Worm (Caenorhabditis elegans) whole organism, L3 larva: ENCODE data around the gene git-1.

Experiments used
- R02D3.7 ChIP-seq: fragments of 150-350 bp; optimal IDR thresholded peaks from 2 replicates; lab custom pipeline; 2014; ENCODE audit warnings: missing biosample characterization, missing genetic modification characterization
- ZK546.5 ChIP-seq: sonication (generic microtip); optimal IDR thresholded peaks from 2 replicates; lab custom pipeline; 2017; ENCODE audit warnings: missing biosample characterization, missing genetic modification characterization
- aly-2 ChIP-seq: fragments of 150-350 bp; optimal IDR thresholded peaks from 2 replicates; lab custom pipeline; 2014; ENCODE audit warnings: missing biosample characterization, missing genetic modification characterization
- ama-1 ChIP-seq: fragments of 150-350 bp; optimal IDR thresholded peaks from 2 replicates; lab custom pipeline; 2018
- ceh-16 ChIP-seq: sonication (generic microtip); optimal IDR thresholded peaks from 2 replicates; lab custom pipeline; 2017; ENCODE audit warnings: missing biosample characterization, missing genetic modification characterization
- ceh-28 ChIP-seq: fragments of 150-350 bp; optimal IDR thresholded peaks from 2 replicates; lab custom pipeline; 2014; ENCODE audit warnings: missing biosample characterization, missing genetic modification reagents, missing genetic modification characterization
- ceh-82 ChIP-seq: fragments of 150-350 bp; optimal IDR thresholded peaks from 2 replicates; lab custom pipeline; 2014; ENCODE audit warnings: missing biosample characterization, missing genetic modification characterization
- ceh-9 ChIP-seq: sonication (generic microtip); optimal IDR thresholded peaks from 2 replicates; lab custom pipeline; 2018; ENCODE audit warnings: missing biosample characterization, missing genetic modification characterization
- daf-12 ChIP-seq: fragments of 150-350 bp; optimal IDR thresholded peaks from 2 replicates; lab custom pipeline; 2014; ENCODE audit warnings: missing biosample characterization, missing genetic modification reagents, missing genetic modification characterization
- egl-27 ChIP-seq: sonication (generic microtip); optimal IDR thresholded peaks from 4 replicates; lab custom pipeline; 2017; ENCODE audit warnings: missing biosample characterization, missing genetic modification reagents, missing genetic modification characterization
- egl-5 ChIP-seq: fragments of 150-350 bp; optimal IDR thresholded peaks from 2 replicates; lab custom pipeline; 2017; ENCODE audit warnings: missing biosample characterization, missing genetic modification reagents, missing genetic modification characterization, inconsistent platforms
- elt-1 ChIP-seq: fragments of 150-350 bp; optimal IDR thresholded peaks from 2 replicates; lab custom pipeline; 2014; ENCODE audit warnings: missing biosample characterization, missing genetic modification characterization
- elt-2 ChIP-seq: sonication (generic microtip); optimal IDR thresholded peaks from 2 replicates; lab custom pipeline; 2016; ENCODE audit warnings: missing genetic modification reagents, mild to moderate bottlenecking, missing genetic modification characterization, missing compliant biosample characterization
- elt-3 ChIP-seq, 3 experiments: fragments of 150-350 bp in 1 of 3; sonication (generic microtip) in 2 of 3; optimal IDR thresholded peaks; 2 replicates in 2 of 3; 4 replicates in 1 of 3; lab custom pipeline; 2014 to 2017; ENCODE audit warnings: missing biosample characterization in 3 of 3, missing genetic modification characterization in 3 of 3
- eor-1 ChIP-seq, 2 experiments: fragments of 150-350 bp; optimal IDR thresholded peaks; 2 replicates each; lab custom pipeline; 2014 to 2018; ENCODE audit warnings: missing biosample characterization in 2 of 2, missing genetic modification characterization in 2 of 2
- fkh-10 ChIP-seq: sonication (generic microtip); optimal IDR thresholded peaks from 2 replicates; lab custom pipeline; 2017; ENCODE audit warnings: missing biosample characterization, missing genetic modification reagents, missing genetic modification characterization
- fkh-2 ChIP-seq: fragments of 150-350 bp; optimal IDR thresholded peaks from 2 replicates; lab custom pipeline; 2014; ENCODE audit warnings: missing biosample characterization, missing genetic modification reagents, missing genetic modification characterization
- fos-1 ChIP-seq: fragments of 150-350 bp; optimal IDR thresholded peaks from 2 replicates; lab custom pipeline; 2014; ENCODE audit warnings: missing biosample characterization, missing genetic modification characterization
- hmg-11 ChIP-seq: sonication (generic microtip); optimal IDR thresholded peaks from 2 replicates; lab custom pipeline; 2016; ENCODE audit warnings: missing genetic modification characterization, missing compliant biosample characterization
- jun-1 ChIP-seq: fragments of 150-350 bp; optimal IDR thresholded peaks from 2 replicates; lab custom pipeline; 2014; ENCODE audit warnings: missing biosample characterization, missing genetic modification reagents, missing genetic modification characterization
- lin-15B ChIP-seq: fragments of 150-350 bp; optimal IDR thresholded peaks from 2 replicates; lab custom pipeline; 2014; ENCODE audit warnings: missing biosample characterization, missing genetic modification characterization
- lin-39 ChIP-seq: fragments of 150-350 bp; optimal IDR thresholded peaks from 2 replicates; lab custom pipeline; 2018; ENCODE audit warnings: missing biosample characterization, missing genetic modification reagents, missing genetic modification characterization
- lsy-12 ChIP-seq: sonication (generic microtip); optimal IDR thresholded peaks from 2 replicates; lab custom pipeline; 2016; ENCODE audit warnings: mild to moderate bottlenecking, missing genetic modification characterization, missing compliant biosample characterization
- mdl-1 ChIP-seq: fragments of 150-350 bp; optimal IDR thresholded peaks from 2 replicates; lab custom pipeline; 2014; ENCODE audit warnings: missing biosample characterization, missing genetic modification characterization
- mml-1 ChIP-seq: fragments of 150-350 bp; sonication (generic microtip); optimal IDR thresholded peaks from 3 replicates; lab custom pipeline; 2014; ENCODE audit warnings: missing biosample characterization, missing genetic modification characterization
- nfya-1 ChIP-seq: sonication (generic microtip); optimal IDR thresholded peaks from 2 replicates; lab custom pipeline; 2017; ENCODE audit warnings: missing genetic modification characterization, mild to moderate bottlenecking, missing compliant biosample characterization, antibody characterized with exemption, moderate library complexity; ENCODE audit not compliant: insufficient read depth
- nhr-11 ChIP-seq: fragments of 150-350 bp; optimal IDR thresholded peaks from 2 replicates; lab custom pipeline; 2014; ENCODE audit warnings: missing biosample characterization, missing genetic modification characterization
- nhr-12 ChIP-seq: fragments of 150-350 bp; optimal IDR thresholded peaks from 2 replicates; lab custom pipeline; 2014; ENCODE audit warnings: missing biosample characterization, missing genetic modification characterization
- nhr-23 ChIP-seq: fragments of 150-350 bp; optimal IDR thresholded peaks from 2 replicates; lab custom pipeline; 2014; ENCODE audit warnings: missing biosample characterization, missing genetic modification reagents, missing genetic modification characterization
- nhr-237 ChIP-seq: fragments of 150-350 bp; optimal IDR thresholded peaks from 2 replicates; lab custom pipeline; 2014; ENCODE audit warnings: missing biosample characterization, missing genetic modification characterization
- nhr-25 ChIP-seq: sonication (generic microtip); optimal IDR thresholded peaks from 2 replicates; lab custom pipeline; 2017; ENCODE audit warnings: missing biosample characterization, missing genetic modification characterization
- nhr-28 ChIP-seq: fragments of 150-350 bp; optimal IDR thresholded peaks from 2 replicates; lab custom pipeline; 2014; ENCODE audit warnings: missing biosample characterization, missing genetic modification characterization
- nhr-43 ChIP-seq: sonication (generic microtip); optimal IDR thresholded peaks from 2 replicates; lab custom pipeline; 2016; ENCODE audit warnings: mild to moderate bottlenecking, missing genetic modification characterization, missing compliant biosample characterization; ENCODE audit not compliant: poor library complexity, severe bottlenecking
- nhr-67 ChIP-seq: fragments of 150-350 bp; optimal IDR thresholded peaks from 2 replicates; lab custom pipeline; 2014; ENCODE audit warnings: missing biosample characterization, missing genetic modification characterization
- nhr-76 ChIP-seq: fragments of 150-350 bp; sonication (generic microtip); optimal IDR thresholded peaks from 5 replicates; lab custom pipeline; 2014; ENCODE audit warnings: missing biosample characterization, missing genetic modification characterization
- nhr-77 ChIP-seq: fragments of 150-350 bp; optimal IDR thresholded peaks from 2 replicates; lab custom pipeline; 2014; ENCODE audit warnings: missing biosample characterization, missing genetic modification characterization
- pha-4 ChIP-seq: fragments of 150-350 bp; optimal IDR thresholded peaks from 2 replicates; lab custom pipeline; 2014; ENCODE audit warnings: missing biosample characterization, missing genetic modification reagents, missing genetic modification characterization
- pqm-1 ChIP-seq: fragments of 150-350 bp; optimal IDR thresholded peaks from 2 replicates; lab custom pipeline; 2017; ENCODE audit warnings: missing biosample characterization, missing genetic modification characterization, inconsistent platforms
- sea-2 ChIP-seq: fragments of 150-350 bp; sonication (generic microtip); optimal IDR thresholded peaks from 4 replicates; lab custom pipeline; 2014; ENCODE audit warnings: missing biosample characterization, missing genetic modification reagents, missing genetic modification characterization
- skn-1 ChIP-seq: fragments of 150-350 bp; optimal IDR thresholded peaks from 2 replicates; lab custom pipeline; 2014; ENCODE audit warnings: missing biosample characterization, missing genetic modification characterization
- snpc-4 ChIP-seq: fragments of 150-350 bp; optimal IDR thresholded peaks from 2 replicates; lab custom pipeline; 2014; ENCODE audit warnings: missing biosample characterization, missing genetic modification characterization
- tbx-2 ChIP-seq: sonication (generic microtip); optimal IDR thresholded peaks from 2 replicates; lab custom pipeline; 2016; ENCODE audit warnings: mild to moderate bottlenecking, missing genetic modification characterization, missing compliant biosample characterization
- unc-39 ChIP-seq: sonication (generic microtip); optimal IDR thresholded peaks from 4 replicates; lab custom pipeline; 2017; ENCODE audit warnings: missing biosample characterization, missing genetic modification characterization
- unc-62 ChIP-seq: fragments of 150-350 bp; sonication (generic microtip); optimal IDR thresholded peaks from 4 replicates; lab custom pipeline; 2014; ENCODE audit warnings: missing biosample characterization, missing genetic modification reagents, missing genetic modification characterization
- zag-1 ChIP-seq: fragments of 150-350 bp; optimal IDR thresholded peaks from 2 replicates; lab custom pipeline; 2014; ENCODE audit warnings: missing biosample characterization, missing genetic modification characterization
- ztf-11 ChIP-seq: fragments of 150-350 bp; optimal IDR thresholded peaks from 2 replicates; lab custom pipeline; 2014; ENCODE audit warnings: missing biosample characterization, missing genetic modification characterization
- ztf-4 ChIP-seq: fragments of 150-350 bp; optimal IDR thresholded peaks from 2 replicates; lab custom pipeline; 2014; ENCODE audit warnings: missing biosample characterization, missing genetic modification characterization

Gene git-1

ce11 chrX:10569185-10569584, 44.5 kb downstream of the git-1 start, which contains the start of gene bet-2:
Gene bet-2, plus strand, starts transcription at chrX:10569273.
- TF ChIP-seq jun-1 (tag; lab: Kevin White, UChicago), result no peak
- TF ChIP-seq elt-1, result no peak
- no peak for TF ChIP-seq daf-12
- no peak for TF ChIP-seq zag-1 (tag; lab: Kevin White, UChicago)
- TF ChIP-seq lsy-12 (tag; lab: Kevin White, UChicago), result no peak
- TF ChIP-seq unc-39 (tag; lab: Kevin White, UChicago), result no peak
- TF ChIP-seq pha-4, result no peak
- TF ChIP-seq nhr-11 (tag; lab: Kevin White, UChicago), result no peak
- no peak for TF ChIP-seq mml-1 (tag; lab: Kevin White, UChicago)
- no peak for TF ChIP-seq ZK546.5 (tag; lab: Kevin White, UChicago)
- TF ChIP-seq sea-2 (GFP tag; lab: Kevin White, UChicago), result no peak
- TF ChIP-seq nhr-77, result no peak
- no peak for TF ChIP-seq ama-1 (lab: Kevin White, UChicago)

ce11 chrX:10576410-10576809, 51.7 kb downstream of the git-1 start:
- peak; percentile 52 for TF ChIP-seq skn-1 (tag; lab: Kevin White, UChicago)
- no peak for TF ChIP-seq ceh-16 (tag; lab: Kevin White, UChicago)
- TF ChIP-seq elt-3 (tag; optimal IDR thresholded peaks at IDR 0.05; lab: Kevin White, UChicago), result peak in 1 of 3 experiments; percentile 73
- no peak for TF ChIP-seq ceh-28 (tag; lab: Kevin White, UChicago)
- peak; percentile 41 for TF ChIP-seq R02D3.7 (tag; lab: Kevin White, UChicago)
- no peak for TF ChIP-seq egl-5 (tag; lab: Kevin White, UChicago)
- TF ChIP-seq fos-1, result no peak
- TF ChIP-seq elt-1, result no peak
- peak; percentile 22 for TF ChIP-seq elt-2 (tag; lab: Kevin White, UChicago)
- no peak for TF ChIP-seq unc-62 (GFP tag; lab: Kevin White, UChicago)
- TF ChIP-seq unc-39 (tag; lab: Kevin White, UChicago), result no peak
- TF ChIP-seq daf-12, result no peak
- TF ChIP-seq fkh-2, result no peak
- peak; percentile 44 for TF ChIP-seq snpc-4 (tag; lab: Kevin White, UChicago)
- TF ChIP-seq nhr-11 (tag; lab: Kevin White, UChicago), result no peak
- peak; percentile 8 for TF ChIP-seq pqm-1 (tag; lab: Kevin White, UChicago)
- no peak for TF ChIP-seq hmg-11 (tag; lab: Kevin White, UChicago)
- TF ChIP-seq ceh-9 (tag; lab: Kevin White, UChicago), result no peak
- peak; percentile 35 for TF ChIP-seq nfya-1 (tag; lab: Kevin White, UChicago)
- TF ChIP-seq pha-4, result peak; percentile 90
- peak; percentile 90 for TF ChIP-seq nhr-23 (tag; lab: Kevin White, UChicago)
- peak; percentile 95 for TF ChIP-seq nhr-25 (tag; lab: Kevin White, UChicago)
- TF ChIP-seq ztf-4, result no peak
- peak; percentile 75 for TF ChIP-seq lin-15B (tag; lab: Kevin White, UChicago)
- peak; percentile 37 for TF ChIP-seq egl-27 (tag; lab: Kevin White, UChicago)
- TF ChIP-seq jun-1 (tag; lab: Kevin White, UChicago), result no peak
- peak; percentile 20 for TF ChIP-seq nhr-76 (tag; lab: Kevin White, UChicago)
- no peak for TF ChIP-seq lsy-12 (tag; lab: Kevin White, UChicago)
- TF ChIP-seq zag-1 (tag; lab: Kevin White, UChicago), result no peak
- TF ChIP-seq eor-1 (tag; optimal IDR thresholded peaks at IDR 0.05; lab: Kevin White, UChicago), result no peak
- TF ChIP-seq tbx-2 (tag; lab: Kevin White, UChicago), result no peak
- TF ChIP-seq nhr-77, result no peak
- TF ChIP-seq nhr-67 (tag; lab: Kevin White, UChicago), result no peak
- no peak for TF ChIP-seq lin-39 (tag; lab: Kevin White, UChicago)
- TF ChIP-seq nhr-12 (tag; lab: Kevin White, UChicago), result no peak
- TF ChIP-seq nhr-28 (tag; lab: Kevin White, UChicago), result no peak
- TF ChIP-seq ama-1 (lab: Kevin White, UChicago), result no peak
- TF ChIP-seq fkh-10 (GFP tag; lab: Kevin White, UChicago), result no peak
- TF ChIP-seq ceh-82 (tag; lab: Kevin White, UChicago), result no peak
- TF ChIP-seq nhr-43 (tag; lab: Kevin White, UChicago), result peak; percentile 29
- no peak for TF ChIP-seq ZK546.5 (tag; lab: Kevin White, UChicago)
- TF ChIP-seq ztf-11 (tag; lab: Kevin White, UChicago), result no peak
- no peak for TF ChIP-seq nhr-237 (tag; lab: Kevin White, UChicago)
- no peak for TF ChIP-seq aly-2 (tag; lab: Kevin White, UChicago)
- no peak for TF ChIP-seq sea-2 (GFP tag; lab: Kevin White, UChicago)
- TF ChIP-seq mml-1 (tag; lab: Kevin White, UChicago), result no peak
- no peak for TF ChIP-seq mdl-1 (tag; lab: Kevin White, UChicago)
